Fruit fly (Drosophila melanogaster) Kc167 (cell line): Measurements from ENCODE around the gene nAChRalpha7.

Experiments
- insv ChIP-seq: fragments of >200 bp; optimal IDR thresholded peaks from 3 replicates; lab custom pipeline; 2018; ENCODE audit warnings: missing external identifiers
- psq ChIP-seq: fragments of >200 bp; optimal IDR thresholded peaks from 2 replicates; lab custom pipeline; 2017; ENCODE audit warnings: missing external identifiers

- TF ChIP-seq psq (lab: Kevin White, UChicago) (no peak), insv (no peak)
Observed at dm6 chrX:19294030-19294429, 54.2 kb downstream of the nAChRalpha7 start.
